Worm (Caenorhabditis elegans) whole organism, L4/young adult: ENCODE measurements around the gene F38B7.2.

Experiments
- W03F9.2 ChIP-seq: fragments of 150-350 bp; optimal IDR thresholded peaks from 2 replicates; lab custom pipeline; 2014; ENCODE audit warnings: missing biosample characterization, missing genetic modification characterization
- dao-5 ChIP-seq: sonication (generic microtip); optimal IDR thresholded peaks from 2 replicates; lab custom pipeline; 2016; ENCODE audit warnings: missing genotype, missing genetic modification characterization, moderate library complexity, missing compliant biosample characterization

- no peak for TF ChIP-seq W03F9.2 (tag; lab: Kevin White, UChicago)
- no peak for TF ChIP-seq dao-5 (tag; lab: Kevin White, UChicago)
Measured at ce11 chrV:11552379-11552778, 8.6 kb downstream of the F38B7.2 start, which contains the start of gene srx-85.
